Worm (Caenorhabditis elegans): ENCODE data around the gene cogc-2.

cogc-2 gene

ce11 chrIV:7023004-7023403 is 16.4 kb downstream of the cogc-2 start (continued):
- peak; percentile 7 for TF ChIP-seq elt-2 (tag; optimal IDR thresholded peaks at IDR 0.05)

- TF ChIP-seq Y22D7AL.16 (tag; optimal IDR thresholded peaks at IDR 0.05) (no peak), ceh-6 (GFP tag; optimal IDR thresholded peaks at IDR 0.05) (no peak), sdc-2 (tag; optimal IDR thresholded peaks at IDR 0.05) (no peak), sox-4 (tag; optimal IDR thresholded peaks at IDR 0.05) (no peak), hlh-13 (GFP tag; optimal IDR thresholded peaks at IDR 0.05) (no peak), ceh-45 (GFP tag; IDR thresholded peaks at IDR 0.05) (no peak), pha-4 (tag; optimal IDR thresholded peaks at IDR 0.05) (no peak), ceh-2 (tag; optimal IDR thresholded peaks at IDR 0.05) (no peak), elt-4 (tag; optimal IDR thresholded peaks at IDR 0.05) (no peak)
Measured at ce11 chrIV:7022227-7022626, 17.2 kb downstream of the cogc-2 start.

ce11 chrIV:7020630-7021029 is 18.8 kb downstream of the cogc-2 start:
- TF ChIP-seq hlh-8 (tag; optimal IDR thresholded peaks at IDR 0.05) (no peak), unc-42 (tag; optimal IDR thresholded peaks at IDR 0.05) (no peak), ceh-19 (GFP tag; optimal IDR thresholded peaks at IDR 0.05) (no peak), unc-55 (GFP tag; optimal IDR thresholded peaks at IDR 0.05) (no peak), pros-1 (tag; optimal IDR thresholded peaks at IDR 0.05) (no peak), Y22D7AL.16 (tag; optimal IDR thresholded peaks at IDR 0.05) (no peak), pax-1 (tag; optimal IDR thresholded peaks at IDR 0.05) (no peak), ceh-18 (tag; optimal IDR thresholded peaks at IDR 0.05) (no peak), nhr-11 (tag; optimal IDR thresholded peaks at IDR 0.05) (no peak), nhr-232 (tag; optimal IDR thresholded peaks at IDR 0.05) (no peak), ceh-30 (tag; optimal IDR thresholded peaks at IDR 0.05) (no peak), odd-2 (tag; optimal IDR thresholded peaks at IDR 0.05) (no peak), rnt-1 (tag; optimal IDR thresholded peaks at IDR 0.05) (no peak), ceh-14 (tag; optimal IDR thresholded peaks at IDR 0.05) (no peak)

- no peak for TF ChIP-seq ref-2 (tag; optimal IDR thresholded peaks at IDR 0.05)
- no peak for TF ChIP-seq K02D7.2 (tag; optimal IDR thresholded peaks at IDR 0.05)
- no peak for TF ChIP-seq sox-4 (tag; optimal IDR thresholded peaks at IDR 0.05)
- no peak for TF ChIP-seq ceh-45 (GFP tag; IDR thresholded peaks at IDR 0.05)
- TF ChIP-seq ceh-18 (tag; optimal IDR thresholded peaks at IDR 0.05), result no peak
- no peak for TF ChIP-seq nhr-232 (tag; optimal IDR thresholded peaks at IDR 0.05)
- TF ChIP-seq C38D4.7 (GFP tag; optimal IDR thresholded peaks at IDR 0.05), result no peak
- no peak for TF ChIP-seq ceh-48 (tag; optimal IDR thresholded peaks at IDR 0.05)
- no peak for TF ChIP-seq gmeb-2 (tag; optimal IDR thresholded peaks at IDR 0.05)
- TF ChIP-seq dmd-4 (tag; optimal IDR thresholded peaks at IDR 0.05; ENCODE audit: borderline replicate concordance), result no peak
- no peak for TF ChIP-seq odd-2 (tag; optimal IDR thresholded peaks at IDR 0.05)
- no peak for TF ChIP-seq fkh-10 (GFP tag; optimal IDR thresholded peaks at IDR 0.05)
- no peak for TF ChIP-seq hlh-13 (GFP tag; optimal IDR thresholded peaks at IDR 0.05)
Measured at ce11 chrIV:7018623-7019022, 20.8 kb downstream of the cogc-2 start.

- TF ChIP-seq pat-9 (tag; optimal IDR thresholded peaks at IDR 0.05) (no peak), ceh-48 (tag; optimal IDR thresholded peaks at IDR 0.05) (peak; percentile 69), ama-1 (optimal IDR thresholded peaks at IDR 0.05) (no peak), unc-42 (tag; optimal IDR thresholded peaks at IDR 0.05) (peak; percentile 22)
Measured at ce11 chrIV:7017123-7017674, 22.2 kb downstream of the cogc-2 start, which contains the start of gene gldi-4. Gene gldi-4 (plus strand): TSS chrIV:7017624.

- TF ChIP-seq sox-2 (GFP tag; IDR thresholded peaks at IDR 0.05) (no peak), ceh-9 (tag; optimal IDR thresholded peaks at IDR 0.05) (no peak), pros-1 (tag; optimal IDR thresholded peaks at IDR 0.05) (no peak), tbx-2 (tag; optimal IDR thresholded peaks at IDR 0.05) (peak; percentile 11), lin-11 (tag; optimal IDR thresholded peaks at IDR 0.05) (no peak), C38D4.7 (GFP tag; optimal IDR thresholded peaks at IDR 0.05) (no peak), hlh-6 (tag; optimal IDR thresholded peaks at IDR 0.05) (no peak), fkh-6 (tag; optimal IDR thresholded peaks at IDR 0.05) (no peak), lim-6 (tag; optimal IDR thresholded peaks at IDR 0.05) (no peak), odd-2 (tag; optimal IDR thresholded peaks at IDR 0.05) (no peak), T23F11.4 (GFP tag; optimal IDR thresholded peaks at IDR 0.05) (no peak), hlh-13 (GFP tag; optimal IDR thresholded peaks at IDR 0.05) (no peak), ahr-1 (tag; optimal IDR thresholded peaks at IDR 0.05) (no peak), pat-9 (tag; optimal IDR thresholded peaks at IDR 0.05) (no peak), sdc-2 (tag; optimal IDR thresholded peaks at IDR 0.05) (no peak), ceh-6 (GFP tag; optimal IDR thresholded peaks at IDR 0.05) (no peak), zip-5 (tag; optimal IDR thresholded peaks at IDR 0.05) (no peak), F13H6.1 (tag; optimal IDR thresholded peaks at IDR 0.05) (no peak), syd-9 (tag; optimal IDR thresholded peaks at IDR 0.05) (no peak)
Measured at ce11 chrIV:7016502-7016901, 22.9 kb downstream of the cogc-2 start.
